Fruit fly (Drosophila melanogaster): ENCODE measurements around the gene CG11444.

The CG11444 gene

dm6 chrX:4564962-4565361 is 10.8 kb upstream of the CG11444 start (continued):
- TF ChIP-seq Sox102F (GFP tag; optimal IDR thresholded peaks at IDR 0.05), result no peak
- TF ChIP-seq ab (GFP tag; optimal IDR thresholded peaks at IDR 0.05), result no peak
- TF ChIP-seq Dp (GFP tag; optimal IDR thresholded peaks at IDR 0.05), result no peak
- no peak for TF ChIP-seq zen2 (GFP tag; IDR thresholded peaks at IDR 0.05; ENCODE audit: partially characterized antibody)
- TF ChIP-seq az2 (GFP tag; optimal IDR thresholded peaks at IDR 0.05), result no peak
- peak; percentile 39 for TF ChIP-seq CG2712 (tag; optimal IDR thresholded peaks at IDR 0.05)
- no peak for TF ChIP-seq CG4854 (GFP tag; optimal IDR thresholded peaks at IDR 0.05)
- no peak for TF ChIP-seq Pdp1 (GFP tag; optimal IDR thresholded peaks at IDR 0.05)
- no peak for TF ChIP-seq NC2α (GFP tag; optimal IDR thresholded peaks at IDR 0.05)
- TF ChIP-seq Myb (GFP tag; optimal IDR thresholded peaks at IDR 0.05), result no peak
- TF ChIP-seq gem (tag; optimal IDR thresholded peaks at IDR 0.05), result peak; percentile 26
- no peak for TF ChIP-seq pzg (GFP tag; optimal IDR thresholded peaks at IDR 0.05)
- peak; percentile 90 for TF ChIP-seq sens (GFP tag)
- TF ChIP-seq CG10366 (GFP tag; IDR thresholded peaks at IDR 0.05), result no peak
- no peak for TF ChIP-seq CG6689 (GFP tag; IDR thresholded peaks at IDR 0.05)
- TF ChIP-seq crol (GFP tag; IDR thresholded peaks at IDR 0.05), result no peak
- no peak for TF ChIP-seq CG15269 (tag; optimal IDR thresholded peaks at IDR 0.05)
- TF ChIP-seq Asciz (GFP tag; optimal IDR thresholded peaks at IDR 0.05), result no peak
- peak; percentile 3 for TF ChIP-seq CG4424 (GFP tag; optimal IDR thresholded peaks at IDR 0.05)
- no peak for TF ChIP-seq CG2678 (tag; optimal IDR thresholded peaks at IDR 0.05)
- no peak for TF ChIP-seq Gsc (GFP tag; IDR thresholded peaks at IDR 0.05)
- TF ChIP-seq CG3847 (GFP tag; IDR thresholded peaks at IDR 0.05), result no peak
- TF ChIP-seq lola (GFP tag; optimal IDR thresholded peaks at IDR 0.05), result peak in 1 of 3 experiments; percentile 33
- TF ChIP-seq pum (GFP tag; optimal IDR thresholded peaks at IDR 0.05), result no peak
- no peak for TF ChIP-seq ash1 (GFP tag; optimal IDR thresholded peaks at IDR 0.05)
- TF ChIP-seq CG9727 (GFP tag; optimal IDR thresholded peaks at IDR 0.05), result peak; percentile 49
- no peak for TF ChIP-seq CG2202 (tag; optimal IDR thresholded peaks at IDR 0.05)
- TF ChIP-seq CG9609 (GFP tag; optimal IDR thresholded peaks at IDR 0.05), result no peak
- TF ChIP-seq CG14710 (tag; optimal IDR thresholded peaks at IDR 0.05), result peak; percentile 18
- TF ChIP-seq CG12299 (tag; optimal IDR thresholded peaks at IDR 0.05), result no peak
- TF ChIP-seq bsh (GFP tag; optimal IDR thresholded peaks at IDR 0.05), result no peak
- no peak for TF ChIP-seq CG14667 (GFP tag; IDR thresholded peaks at IDR 0.05)
- TF ChIP-seq Xbp1 (GFP tag; optimal IDR thresholded peaks at IDR 0.05), result no peak
- peak; percentile 38 for TF ChIP-seq CG15696 (tag; optimal IDR thresholded peaks at IDR 0.05)
- peak; percentile 49; the same call in 1 of the 2 replicates for TF ChIP-seq Xrp1 (GFP tag; IDR thresholded peaks at IDR 0.05)
- TF ChIP-seq zfh1 (GFP tag; IDR thresholded peaks at IDR 0.05), result peak; percentile 36; the same call in 1 of the 3 replicates
- peak; percentile 54 for TF ChIP-seq CG8765 (GFP tag; IDR thresholded peaks at IDR 0.05)
- TF ChIP-seq tll (GFP tag; optimal IDR thresholded peaks at IDR 0.05), result no peak
- TF ChIP-seq wor (GFP tag; IDR thresholded peaks at IDR 0.05), result no peak
- TF ChIP-seq CG12155 (GFP tag; optimal IDR thresholded peaks at IDR 0.05), result no peak
- TF ChIP-seq CG6254 (GFP tag; optimal IDR thresholded peaks at IDR 0.05), result no peak
- no peak for TF ChIP-seq kah (GFP tag; optimal IDR thresholded peaks at IDR 0.05)
- no peak for TF ChIP-seq CG31388 (GFP tag; optimal IDR thresholded peaks at IDR 0.05)
- TF ChIP-seq zf30C (GFP tag; optimal IDR thresholded peaks at IDR 0.05), result peak; percentile 40
- peak; percentile 3 for TF ChIP-seq phol (tag; optimal IDR thresholded peaks at IDR 0.05)
- no peak for TF ChIP-seq gcm2 (GFP tag; optimal IDR thresholded peaks at IDR 0.05)
- peak; percentile 11 for TF ChIP-seq ac (GFP tag; optimal IDR thresholded peaks at IDR 0.05)
- TF ChIP-seq CG10267 (tag; optimal IDR thresholded peaks at IDR 0.05), result peak; percentile 1
- TF ChIP-seq ewg (GFP tag; optimal IDR thresholded peaks at IDR 0.05), result no peak
- peak; percentile 33 for TF ChIP-seq CG12391 (tag; optimal IDR thresholded peaks at IDR 0.05)
- no peak for TF ChIP-seq CG3281 (GFP tag; optimal IDR thresholded peaks at IDR 0.05)

All from whole organism, embryonic.